Worm (Caenorhabditis elegans) whole organism, young adult: Measurements from ENCODE around the gene sdz-15.

ENCODE experiments used
- B0019.2 ChIP-seq: fragments of 200-800 bp; sonication (Bioruptor generic); conservative IDR thresholded peaks from 2 replicates; pipeline ENCODE4 v1.3.6; 2022; ENCODE audit warnings: missing genetic modification reagents, missing genetic modification characterization, missing compliant biosample characterization
- B0035.1 ChIP-seq: sonication (generic microtip); optimal IDR thresholded peaks from 2 replicates; lab custom pipeline; 2016; ENCODE audit warnings: missing genetic modification characterization, mild to moderate bottlenecking, missing compliant biosample characterization, missing genotype, missing genetic modification reagents
- C06A6.2 ChIP-seq: fragments of 200-800 bp; sonication (Bioruptor generic); conservative IDR thresholded peaks from 2 replicates; pipeline ENCODE4 v1.3.6; 2022; ENCODE audit warnings: missing genetic modification characterization, missing compliant biosample characterization
- C17E4.6 ChIP-seq: fragments of 200-800 bp; sonication (Bioruptor generic); IDR thresholded peaks from 2 replicates; pipeline ENCODE4 v1.3.6; 2022; ENCODE audit warnings: missing genetic modification reagents, missing genetic modification characterization, missing compliant biosample characterization
- F33H1.4 ChIP-seq: fragments of 200-800 bp; sonication (Bioruptor generic); IDR thresholded peaks from 2 replicates; pipeline ENCODE4 v1.3.6; 2022; ENCODE audit warnings: missing genetic modification reagents, missing genetic modification characterization, missing compliant biosample characterization
- F52B5.7 ChIP-seq: sonication (generic microtip); optimal IDR thresholded peaks from 2 replicates; lab custom pipeline; 2016; ENCODE audit warnings: mild to moderate bottlenecking, missing genetic modification characterization, missing compliant biosample characterization
- K11D2.4 ChIP-seq: fragments of 200-800 bp; sonication (Bioruptor generic); IDR thresholded peaks from 2 replicates; pipeline ENCODE4 v1.3.6; 2022; ENCODE audit warnings: missing genetic modification reagents, missing genetic modification characterization, missing compliant biosample characterization
- K12H6.12 ChIP-seq: fragments of 200-800 bp; sonication (Bioruptor generic); optimal IDR thresholded peaks from 2 replicates; lab custom pipeline; 2018; ENCODE audit warnings: mild to moderate bottlenecking, missing genetic modification characterization, missing compliant biosample characterization
- T07F8.4 ChIP-seq: sonication (generic microtip); optimal IDR thresholded peaks from 2 replicates; lab custom pipeline; 2016; ENCODE audit warnings: mild to moderate bottlenecking, missing genetic modification characterization, moderate library complexity, missing compliant biosample characterization
- Y53G8AR.9 ChIP-seq: fragments of 200-800 bp; sonication (Bioruptor generic); conservative IDR thresholded peaks from 2 replicates; pipeline ENCODE4 v1.3.6; 2022; ENCODE audit warnings: missing genetic modification reagents, missing genetic modification characterization, missing compliant biosample characterization
- Y56A3A.18 ChIP-seq: fragments of 200-800 bp; sonication (Bioruptor generic); IDR thresholded peaks from 2 replicates; pipeline ENCODE4 v1.3.6; 2022; ENCODE audit warnings: missing genetic modification reagents, missing genetic modification characterization, missing compliant biosample characterization
- Y95B8A.8 ChIP-seq: fragments of 200-800 bp; sonication (Bioruptor generic); IDR thresholded peaks from 2 replicates; pipeline ENCODE4 v1.3.6; 2022; ENCODE audit warnings: missing genetic modification reagents, missing genetic modification characterization, missing compliant biosample characterization
- aptf-3 ChIP-seq: fragments of 200-800 bp; sonication (Bioruptor generic); IDR thresholded peaks from 2 replicates; pipeline ENCODE4 v1.3.6; 2022; ENCODE audit warnings: missing genetic modification characterization, missing compliant biosample characterization
- atf-7 ChIP-seq: sonication (generic microtip); optimal IDR thresholded peaks from 2 replicates; lab custom pipeline; 2017; ENCODE audit warnings: mild to moderate bottlenecking, missing genetic modification characterization, missing compliant biosample characterization
- athp-1 ChIP-seq: sonication (generic microtip); optimal IDR thresholded peaks from 2 replicates; lab custom pipeline; 2017; ENCODE audit warnings: mild to moderate bottlenecking, missing genetic modification characterization, missing compliant biosample characterization
- attf-3 ChIP-seq: fragments of 200-800 bp; sonication (Bioruptor generic); conservative IDR thresholded peaks from 2 replicates; pipeline ENCODE4 v1.3.6; 2022; ENCODE audit warnings: missing genetic modification reagents, missing genetic modification characterization, missing compliant biosample characterization
- bed-1 ChIP-seq: fragments of 200-800 bp; sonication (Bioruptor generic); IDR thresholded peaks from 2 replicates; pipeline ENCODE4 v1.3.6; 2022; ENCODE audit warnings: missing genetic modification reagents, missing genetic modification characterization, missing compliant biosample characterization
- ceh-27 ChIP-seq: fragments of 200-800 bp; sonication (Bioruptor generic); optimal IDR thresholded peaks from 2 replicates; lab custom pipeline; 2018; ENCODE audit warnings: mild to moderate bottlenecking, missing genetic modification characterization, moderate library complexity, missing compliant biosample characterization
- efl-1 ChIP-seq: fragments of 150-350 bp; optimal IDR thresholded peaks from 2 replicates; lab custom pipeline; 2014; ENCODE audit warnings: missing biosample characterization, missing genetic modification reagents, missing genetic modification characterization
- egl-44 ChIP-seq: fragments of 200-800 bp; sonication (Bioruptor generic); IDR thresholded peaks from 2 replicates; pipeline ENCODE4 v1.3.6; 2022; ENCODE audit warnings: missing genetic modification reagents, missing genetic modification characterization, missing compliant biosample characterization
- fkh-3 ChIP-seq: sonication (generic microtip); optimal IDR thresholded peaks from 2 replicates; lab custom pipeline; 2016; ENCODE audit warnings: mild to moderate bottlenecking, missing genetic modification characterization, missing compliant biosample characterization
- hlh-12 ChIP-seq: sonication (generic microtip); optimal IDR thresholded peaks from 2 replicates; lab custom pipeline; 2016; ENCODE audit warnings: missing genetic modification characterization, missing compliant biosample characterization
- hrde-1 ChIP-seq: sonication (generic microtip); optimal IDR thresholded peaks from 2 replicates; lab custom pipeline; 2016; ENCODE audit warnings: missing genetic modification characterization, mild to moderate bottlenecking, missing compliant biosample characterization, moderate library complexity, missing genotype, missing genetic modification reagents, borderline replicate concordance
- hsf-1 ChIP-seq: fragments of 200-800 bp; sonication (Bioruptor generic); IDR thresholded peaks from 2 replicates; pipeline ENCODE4 v1.3.6; 2022; ENCODE audit warnings: missing genetic modification reagents, missing genetic modification characterization, missing compliant biosample characterization
- lin-26 ChIP-seq: fragments of 200-800 bp; sonication (Bioruptor generic); IDR thresholded peaks from 2 replicates; pipeline ENCODE4 v1.3.6; 2022; ENCODE audit warnings: missing genetic modification reagents, missing genetic modification characterization, missing compliant biosample characterization
- lin-54 ChIP-seq: fragments of 200-800 bp; sonication (Bioruptor generic); optimal IDR thresholded peaks from 2 replicates; lab custom pipeline; 2018; ENCODE audit warnings: mild to moderate bottlenecking, missing genetic modification characterization, missing compliant biosample characterization
- lsl-1 ChIP-seq: fragments of 200-800 bp; sonication (Bioruptor generic); optimal IDR thresholded peaks from 2 replicates; lab custom pipeline; 2018; ENCODE audit warnings: mild to moderate bottlenecking, missing genetic modification characterization, moderate library complexity, missing compliant biosample characterization
- lsy-27 ChIP-seq: sonication (generic microtip); optimal IDR thresholded peaks from 2 replicates; lab custom pipeline; 2017; ENCODE audit warnings: missing genetic modification characterization, mild to moderate bottlenecking, missing compliant biosample characterization, antibody characterized with exemption, missing genotype, borderline replicate concordance; ENCODE audit not compliant: insufficient read depth
- madf-6 ChIP-seq: fragments of 200-800 bp; sonication (Bioruptor generic); IDR thresholded peaks from 2 replicates; pipeline ENCODE4 v1.3.6; 2022; ENCODE audit warnings: missing genetic modification reagents, missing genetic modification characterization, missing compliant biosample characterization
- nhr-179 ChIP-seq: sonication (generic microtip); optimal IDR thresholded peaks from 2 replicates; lab custom pipeline; 2016; ENCODE audit warnings: mild to moderate bottlenecking, missing genetic modification characterization, missing compliant biosample characterization
- rcor-1 ChIP-seq: fragments of 200-800 bp; sonication (Bioruptor generic); IDR thresholded peaks from 2 replicates; pipeline ENCODE4 v1.3.6; 2022; ENCODE audit warnings: missing genetic modification reagents, missing genetic modification characterization, missing compliant biosample characterization
- snpc-4 ChIP-seq, 5 experiments: fragments of 150-350 bp in 1 of 5; sonication (generic microtip) in 4 of 5; optimal IDR thresholded peaks; 2 replicates each; lab custom pipeline; 2014 to 2018; ENCODE audit warnings: missing genetic modification characterization in 5 of 5, missing biosample characterization in 3 of 5, antibody characterized with exemption in 2 of 5, mild to moderate bottlenecking in 2 of 5, missing compliant biosample characterization in 2 of 5, missing genotype in 2 of 5, moderate library complexity in 2 of 5, missing genetic modification reagents in 1 of 5
- tbp1 ChIP-seq: fragments of 200-800 bp; sonication (Bioruptor generic); optimal IDR thresholded peaks from 2 replicates; lab custom pipeline; 2018; ENCODE audit warnings: mild to moderate bottlenecking, missing genetic modification characterization, missing compliant biosample characterization
- tlf-1 ChIP-seq: fragments of 200-800 bp; sonication (Bioruptor generic); optimal IDR thresholded peaks from 2 replicates; lab custom pipeline; 2018; ENCODE audit warnings: mild to moderate bottlenecking, missing genetic modification characterization, missing compliant biosample characterization
- zfh-2 ChIP-seq: fragments of 200-800 bp; sonication (Bioruptor generic); conservative IDR thresholded peaks from 2 replicates; pipeline ENCODE4 v1.3.6; 2022; ENCODE audit warnings: missing genetic modification reagents, missing genetic modification characterization, missing compliant biosample characterization
- zim-3 ChIP-seq: sonication (generic microtip); optimal IDR thresholded peaks from 2 replicates; lab custom pipeline; 2017; ENCODE audit warnings: mild to moderate bottlenecking, missing genetic modification characterization, moderate library complexity, missing compliant biosample characterization
- ztf-25 ChIP-seq: fragments of 200-800 bp; sonication (Bioruptor generic); IDR thresholded peaks from 2 replicates; pipeline ENCODE4 v1.3.6; 2022; ENCODE audit warnings: missing genetic modification reagents, missing genetic modification characterization, missing compliant biosample characterization
- ztf-6 ChIP-seq: fragments of 200-800 bp; sonication (Bioruptor generic); IDR thresholded peaks from 2 replicates; pipeline ENCODE4 v1.3.6; 2022; ENCODE audit warnings: missing genetic modification reagents, missing genetic modification characterization, missing compliant biosample characterization

sdz-15 gene

DNA sequence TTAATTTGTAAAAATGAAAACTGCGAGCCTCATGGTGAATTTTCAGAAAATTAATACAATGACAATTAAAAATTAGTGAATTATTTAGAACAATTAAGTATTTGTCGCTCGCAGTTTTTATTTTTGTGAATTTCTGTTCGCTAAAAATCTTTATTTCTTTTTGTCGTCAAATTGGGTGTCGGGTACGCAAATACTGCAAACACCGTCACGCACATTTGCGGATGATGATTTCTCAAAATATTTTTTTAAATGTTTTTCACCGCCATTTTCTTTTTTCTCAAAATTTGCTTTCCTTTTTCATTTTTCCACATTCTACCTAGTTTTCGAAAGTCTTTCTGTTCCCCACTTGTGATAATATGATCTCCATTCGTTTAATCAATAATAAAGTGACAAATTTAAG, 9.4 kb upstream of the sdz-15 start (continued):
- TF ChIP-seq K12H6.12 (tag; lab: Kevin White, UChicago) (no peak), fkh-3 (no peak), ceh-27 (GFP tag; lab: Kevin White, UChicago) (no peak), rcor-1 (GFP tag; lab: Robert Waterston, UW) (no peak), athp-1 (tag; lab: Kevin White, UChicago) (no peak), egl-44 (GFP tag; lab: Robert Waterston, UW) (no peak), B0035.1 (tag; lab: Kevin White, UChicago) (no peak), F33H1.4 (GFP tag; lab: Robert Waterston, UW) (peak; percentile 34; the same call in 1 of the 2 replicates), zim-3 (tag; lab: Kevin White, UChicago) (no peak), B0019.2 (GFP tag; lab: Robert Waterston, UW) (no peak), tbp1 (GFP tag; lab: Kevin White, UChicago) (no peak), ztf-6 (GFP tag; lab: Robert Waterston, UW) (no peak), nhr-179 (tag; lab: Kevin White, UChicago) (no peak), K11D2.4 (GFP tag; lab: Robert Waterston, UW) (no peak), atf-7 (tag; lab: Kevin White, UChicago) (no peak), tlf-1 (GFP tag; lab: Kevin White, UChicago) (no peak), lin-26 (no peak), Y56A3A.18 (GFP tag; lab: Robert Waterston, UW) (no peak), zfh-2 (GFP tag; lab: Robert Waterston, UW) (no peak), efl-1 (GFP tag; lab: Kevin White, UChicago) (peak; percentile 61), lin-54 (peak; percentile 51), snpc-4 (GFP tag; optimal IDR thresholded peaks at IDR 0.05; lab: Kevin White, UChicago) (no peak), snpc-4 (tag; optimal IDR thresholded peaks at IDR 0.05; lab: Kevin White, UChicago) (peak in 1 of 4 experiments; percentile 1)

DNA sequence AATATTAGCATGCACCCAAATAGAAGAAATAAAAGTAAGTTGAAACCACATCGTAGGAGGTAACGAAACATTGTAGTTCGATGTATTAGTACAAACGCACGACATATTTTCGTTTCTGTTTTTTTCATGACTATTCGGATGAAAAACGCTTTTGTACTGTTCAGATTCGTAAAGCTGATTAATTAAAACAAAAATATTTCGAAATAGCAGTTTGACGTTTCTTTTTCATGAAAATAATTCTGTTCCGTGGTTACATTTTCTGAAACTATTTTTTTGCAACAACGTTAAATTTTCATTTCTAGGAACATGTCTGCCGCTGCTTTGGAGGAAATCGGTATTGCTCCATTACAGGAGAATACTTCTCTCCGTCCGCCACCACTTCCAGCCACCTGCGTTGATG, 8.8 kb upstream of the sdz-15 start, which contains the start of gene rpt-3:
Gene rpt-3, plus strand, starts transcription at position 301 of the 400 bp plus-strand sequence.
- no peak for TF ChIP-seq atf-7 (tag; lab: Kevin White, UChicago)
- peak; percentile 33 for TF ChIP-seq madf-6 (GFP tag; lab: Robert Waterston, UW)

DNA sequence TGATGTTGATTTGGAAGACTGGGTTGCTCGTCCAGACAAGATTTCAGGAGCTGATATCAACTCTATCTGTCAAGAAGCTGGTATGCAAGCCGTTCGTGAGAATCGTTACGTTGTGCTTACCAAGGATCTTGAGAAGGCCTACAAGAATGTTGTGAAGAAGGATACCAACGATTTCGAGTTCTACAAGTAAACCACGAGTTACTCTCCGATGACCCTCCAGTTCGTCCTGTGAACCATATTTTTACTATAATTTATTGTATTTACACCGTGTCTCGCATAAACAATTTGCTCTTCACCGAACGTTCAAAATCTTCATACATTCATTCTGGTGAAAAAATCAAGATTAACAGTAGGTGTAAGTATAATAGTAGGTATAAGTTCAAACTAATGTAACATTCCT, 7.3 kb upstream of the sdz-15 start:
- no peak for TF ChIP-seq hrde-1 (tag; lab: Kevin White, UChicago)
- no peak for TF ChIP-seq C17E4.6 (GFP tag; lab: Robert Waterston, UW)
- TF ChIP-seq ztf-25, result no peak
- TF ChIP-seq lsy-27, result no peak

DNA sequence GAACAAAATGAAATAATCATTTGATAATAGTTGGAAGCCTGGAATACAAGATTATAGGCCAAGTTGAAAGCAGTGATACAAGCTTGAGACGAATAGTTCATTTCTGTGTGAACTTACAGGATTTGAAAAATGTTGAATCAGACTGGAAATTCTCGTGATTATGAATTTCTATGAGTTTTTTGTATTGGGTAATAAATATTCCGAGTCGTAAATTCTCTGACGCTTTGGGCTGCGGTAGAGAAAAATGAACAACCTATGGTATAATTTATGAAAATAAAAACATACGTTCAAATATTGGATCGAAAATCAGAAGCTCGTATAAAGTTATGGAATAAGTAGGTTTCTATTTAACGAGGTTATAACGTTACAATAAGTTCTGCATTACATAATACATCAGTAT, 5.5 kb upstream of the sdz-15 start, which contains the start of gene srb-11:
Gene srb-11, minus strand, starts transcription at position 101 of the 400 bp plus-strand sequence.
- TF ChIP-seq hsf-1 (GFP tag; lab: Robert Waterston, UW) (no peak), ceh-27 (GFP tag; lab: Kevin White, UChicago) (no peak), atf-7 (tag; lab: Kevin White, UChicago) (no peak), lsl-1 (no peak), T07F8.4 (tag; lab: Kevin White, UChicago) (no peak), C06A6.2 (no peak), F52B5.7 (tag; lab: Kevin White, UChicago) (no peak), aptf-3 (no peak), K11D2.4 (GFP tag; lab: Robert Waterston, UW) (no peak), hlh-12 (no peak), attf-3 (GFP tag; lab: Robert Waterston, UW) (no peak), ztf-25 (no peak), bed-1 (GFP tag; lab: Robert Waterston, UW) (no peak), Y95B8A.8 (GFP tag; lab: Robert Waterston, UW) (no peak), madf-6 (GFP tag; lab: Robert Waterston, UW) (no peak), Y53G8AR.9 (GFP tag; lab: Robert Waterston, UW) (no peak)
- TF ChIP-seq, all 124 proteins: peak for 0
